Worm (Caenorhabditis elegans) whole organism, L4 larva: ENCODE measurements around the gene W03B1.9.

Source experiments
- D1046.2 ChIP-seq: fragments of 200-800 bp; sonication (Bioruptor generic); IDR thresholded peaks from 2 replicates; pipeline ENCODE4 v1.3.6; 2022; ENCODE audit warnings: missing genetic modification characterization, missing compliant biosample characterization
- F37D6.2 ChIP-seq: sonication (generic microtip); optimal IDR thresholded peaks from 2 replicates; lab custom pipeline; 2016; ENCODE audit warnings: mild to moderate bottlenecking, missing genetic modification characterization, missing compliant biosample characterization
- F44E2.7 ChIP-seq: fragments of 200-800 bp; sonication (Bioruptor generic); IDR thresholded peaks from 2 replicates; pipeline ENCODE4 v2.1.2; 2022; ENCODE audit warnings: missing genetic modification characterization, missing compliant biosample characterization
- F49E8.2 ChIP-seq: sonication (generic microtip); optimal IDR thresholded peaks from 2 replicates; lab custom pipeline; 2016; ENCODE audit warnings: missing compliant biosample characterization, mild to moderate bottlenecking, missing genetic modification characterization, borderline replicate concordance
- ZK546.5 ChIP-seq, 2 experiments: sonication (generic microtip); optimal IDR thresholded peaks; 2 replicates each; lab custom pipeline; 2017; ENCODE audit warnings: missing biosample characterization in 2 of 2, missing genetic modification characterization in 2 of 2
- aha-1 ChIP-seq: fragments of 150-350 bp; peaks from one replicate; lab custom pipeline; 2014; ENCODE audit warnings: missing biosample characterization, missing genetic modification characterization
- ceh-20 ChIP-seq: fragments of 200-800 bp; sonication (Bioruptor generic); IDR thresholded peaks from 2 replicates; pipeline ENCODE4 v1.3.6; 2022; ENCODE audit warnings: missing genetic modification reagents, missing genetic modification characterization, missing compliant biosample characterization
- cey-2 ChIP-seq: sonication (generic microtip); optimal IDR thresholded peaks from 3 replicates; lab custom pipeline; 2017; ENCODE audit warnings: missing genetic modification characterization, mild to moderate bottlenecking, missing compliant biosample characterization, antibody characterized with exemption, borderline replicate concordance; ENCODE audit not compliant: insufficient read depth
- daf-16 ChIP-seq, 3 experiments: sonication (generic microtip); optimal IDR thresholded peaks; 2 replicates each; lab custom pipeline; 2016 to 2017; ENCODE audit warnings: missing genetic modification characterization in 3 of 3, missing genetic modification reagents in 3 of 3, mild to moderate bottlenecking in 2 of 3, missing compliant biosample characterization in 2 of 3, missing biosample characterization in 1 of 3, moderate library complexity in 1 of 3
- dmd-6 ChIP-seq: fragments of 200-800 bp; sonication (Bioruptor generic); IDR thresholded peaks from 2 replicates; pipeline ENCODE4 v1.3.6; 2022; ENCODE audit warnings: missing genetic modification reagents, missing genetic modification characterization, missing compliant biosample characterization
- duxl-1 ChIP-seq: sonication (generic microtip); optimal IDR thresholded peaks from 2 replicates; lab custom pipeline; 2016; ENCODE audit warnings: mild to moderate bottlenecking, missing genetic modification characterization, moderate library complexity, missing compliant biosample characterization; ENCODE audit not compliant: poor library complexity
- dve-1 ChIP-seq: sonication (generic microtip); optimal IDR thresholded peaks from 2 replicates; lab custom pipeline; 2017; ENCODE audit warnings: antibody characterized with exemption, mild to moderate bottlenecking, missing genetic modification characterization, missing compliant biosample characterization; ENCODE audit not compliant: insufficient read depth
- gei-8 ChIP-seq: fragments of 200-800 bp; sonication (Bioruptor generic); optimal IDR thresholded peaks from 2 replicates; lab custom pipeline; 2018; ENCODE audit warnings: mild to moderate bottlenecking, missing genetic modification characterization, missing compliant biosample characterization
- hlh-11 ChIP-seq: fragments of 200-800 bp; sonication (Bioruptor generic); optimal IDR thresholded peaks from 2 replicates; lab custom pipeline; 2018; ENCODE audit warnings: mild to moderate bottlenecking, missing genetic modification characterization, missing compliant biosample characterization
- hlh-30 ChIP-seq: sonication (generic microtip); optimal IDR thresholded peaks from 2 replicates; lab custom pipeline; 2017; ENCODE audit warnings: antibody characterized with exemption, mild to moderate bottlenecking, missing genetic modification characterization, missing compliant biosample characterization; ENCODE audit not compliant: insufficient read depth
- hmg-1.1 ChIP-seq: fragments of 200-800 bp; sonication (Bioruptor generic); IDR thresholded peaks from 2 replicates; pipeline ENCODE4 v1.3.6; 2022; ENCODE audit warnings: missing genetic modification reagents, missing genetic modification characterization, missing compliant biosample characterization
- lin-15B ChIP-seq: fragments of 150-350 bp; sonication (generic microtip); optimal IDR thresholded peaks from 3 replicates; lab custom pipeline; 2014; ENCODE audit warnings: missing biosample characterization, missing genetic modification characterization
- lin-38 ChIP-seq: fragments of 200-800 bp; sonication (Bioruptor generic); IDR thresholded peaks from 2 replicates; pipeline ENCODE4 v1.3.6; 2022; ENCODE audit warnings: missing genetic modification reagents, missing genetic modification characterization, missing compliant biosample characterization
- lsy-2 ChIP-seq, 2 experiments: fragments of 150-350 bp in 1 of 2; sonication (generic microtip) in 1 of 2; optimal IDR thresholded peaks; 2 replicates each; lab custom pipeline; 2014 to 2017; ENCODE audit warnings: missing biosample characterization in 2 of 2, missing genetic modification characterization in 2 of 2
- mdl-1 ChIP-seq, 2 experiments: fragments of 150-350 bp in 1 of 2; sonication (generic microtip) in 1 of 2; optimal IDR thresholded peaks; 2 replicates each; lab custom pipeline; 2014 to 2017; ENCODE audit warnings: missing biosample characterization in 2 of 2, missing genetic modification characterization in 2 of 2
- mep-1 ChIP-seq: fragments of 150-350 bp; sonication (generic microtip); optimal IDR thresholded peaks from 3 replicates; lab custom pipeline; 2014; ENCODE audit warnings: missing biosample characterization, missing genetic modification characterization
- mes-2 ChIP-seq: sonication (generic microtip); optimal IDR thresholded peaks from 2 replicates; lab custom pipeline; 2016; ENCODE audit warnings: missing genotype, mild to moderate bottlenecking, missing genetic modification characterization, missing compliant biosample characterization; ENCODE audit not compliant: poor library complexity, severe bottlenecking
- mxl-3 ChIP-seq: fragments of 200-800 bp; sonication (Bioruptor generic); optimal IDR thresholded peaks from 2 replicates; lab custom pipeline; 2018; ENCODE audit warnings: mild to moderate bottlenecking, missing genetic modification characterization, missing compliant biosample characterization
- nhr-102 ChIP-seq: sonication (generic microtip); optimal IDR thresholded peaks from 2 replicates; lab custom pipeline; 2016; ENCODE audit warnings: mild to moderate bottlenecking, missing genetic modification characterization, moderate library complexity, missing compliant biosample characterization
- nhr-111 ChIP-seq: fragments of 200-800 bp; sonication (Bioruptor generic); optimal IDR thresholded peaks from 2 replicates; lab custom pipeline; 2018; ENCODE audit warnings: mild to moderate bottlenecking, missing genetic modification characterization, missing compliant biosample characterization
- nhr-25 ChIP-seq: sonication (generic microtip); optimal IDR thresholded peaks from 2 replicates; lab custom pipeline; 2017; ENCODE audit warnings: missing genetic modification characterization, mild to moderate bottlenecking, missing compliant biosample characterization, antibody characterized with exemption, moderate library complexity, borderline replicate concordance; ENCODE audit not compliant: insufficient read depth
- nhr-28 ChIP-seq: fragments of 150-350 bp; optimal IDR thresholded peaks from 2 replicates; lab custom pipeline; 2014; ENCODE audit warnings: missing biosample characterization, missing genetic modification characterization
- nhr-48 ChIP-seq: sonication (generic microtip); optimal IDR thresholded peaks from 2 replicates; lab custom pipeline; 2016; ENCODE audit warnings: mild to moderate bottlenecking, missing genetic modification characterization, missing compliant biosample characterization
- nhr-77 ChIP-seq: fragments of 150-350 bp; optimal IDR thresholded peaks from 2 replicates; lab custom pipeline; 2014; ENCODE audit warnings: missing biosample characterization, missing genetic modification characterization
- pha-4 ChIP-seq, 2 experiments: fragments of 150-350 bp in 1 of 2; fragments of 200-800 bp in 1 of 2; sonication (Bioruptor generic) in 1 of 2; IDR thresholded peaks in 1 of 2; optimal IDR thresholded peaks in 1 of 2; 2 replicates each; pipeline versions ENCODE4 v1.3.6 to Lab custom; 2014 to 2022; ENCODE audit warnings: missing genetic modification characterization in 2 of 2, missing genetic modification reagents in 2 of 2, missing biosample characterization in 1 of 2, missing compliant biosample characterization in 1 of 2
- php-3 ChIP-seq: fragments of 200-800 bp; sonication (Bioruptor generic); IDR thresholded peaks from 2 replicates; pipeline ENCODE4 v1.3.6; 2022; ENCODE audit warnings: missing genetic modification reagents, missing genetic modification characterization, missing compliant biosample characterization
- sdz-12 ChIP-seq: fragments of 200-800 bp; sonication (Bioruptor generic); optimal IDR thresholded peaks from 2 replicates; lab custom pipeline; 2018; ENCODE audit warnings: mild to moderate bottlenecking, missing genetic modification characterization, missing compliant biosample characterization
- set-16 ChIP-seq: fragments of 200-800 bp; sonication (Bioruptor generic); IDR thresholded peaks from 2 replicates; pipeline ENCODE4 v1.3.6; 2022; ENCODE audit warnings: missing genetic modification reagents, missing genetic modification characterization, missing compliant biosample characterization
- skn-1 ChIP-seq: fragments of 150-350 bp; optimal IDR thresholded peaks from 2 replicates; lab custom pipeline; 2014; ENCODE audit warnings: missing biosample characterization, missing genetic modification characterization
- snpc-4 ChIP-seq: fragments of 150-350 bp; optimal IDR thresholded peaks from 2 replicates; lab custom pipeline; 2014; ENCODE audit warnings: missing biosample characterization, missing genetic modification characterization
- spr-1 ChIP-seq: sonication (generic microtip); optimal IDR thresholded peaks from 2 replicates; lab custom pipeline; 2016; ENCODE audit warnings: mild to moderate bottlenecking, missing genetic modification characterization, missing compliant biosample characterization
- spr-3 ChIP-seq: fragments of 200-800 bp; sonication (Bioruptor generic); optimal IDR thresholded peaks from 2 replicates; lab custom pipeline; 2018; ENCODE audit warnings: mild to moderate bottlenecking, missing genetic modification characterization, missing compliant biosample characterization
- tra-1 ChIP-seq: fragments of 200-800 bp; sonication (Bioruptor generic); IDR thresholded peaks from 2 replicates; pipeline ENCODE4 v1.3.6; 2022; ENCODE audit warnings: missing genetic modification reagents, missing genetic modification characterization, missing compliant biosample characterization
- unc-39 ChIP-seq: sonication (generic microtip); optimal IDR thresholded peaks from 2 replicates; lab custom pipeline; 2017; ENCODE audit warnings: missing biosample characterization, missing genetic modification characterization
- unc-62 ChIP-seq, 3 experiments: fragments of 150-350 bp in 1 of 3; sonication (generic microtip); optimal IDR thresholded peaks in 2 of 3; peaks in 1 of 3; 1 replicate in 1 of 3; 2 replicates in 2 of 3; lab custom pipeline; 2014 to 2017; ENCODE audit warnings: missing biosample characterization in 3 of 3, missing genetic modification characterization in 3 of 3, missing genetic modification reagents in 3 of 3, missing genotype in 1 of 3
- vab-7 ChIP-seq: fragments of 200-800 bp; sonication (Bioruptor generic); IDR thresholded peaks from 2 replicates; pipeline ENCODE4 v1.3.6; 2022; ENCODE audit warnings: missing genetic modification reagents, missing genetic modification characterization, missing compliant biosample characterization
- ztf-7 ChIP-seq: fragments of 150-350 bp; optimal IDR thresholded peaks from 2 replicates; lab custom pipeline; 2014; ENCODE audit warnings: missing biosample characterization, missing genetic modification characterization

Gene W03B1.9

DNA sequence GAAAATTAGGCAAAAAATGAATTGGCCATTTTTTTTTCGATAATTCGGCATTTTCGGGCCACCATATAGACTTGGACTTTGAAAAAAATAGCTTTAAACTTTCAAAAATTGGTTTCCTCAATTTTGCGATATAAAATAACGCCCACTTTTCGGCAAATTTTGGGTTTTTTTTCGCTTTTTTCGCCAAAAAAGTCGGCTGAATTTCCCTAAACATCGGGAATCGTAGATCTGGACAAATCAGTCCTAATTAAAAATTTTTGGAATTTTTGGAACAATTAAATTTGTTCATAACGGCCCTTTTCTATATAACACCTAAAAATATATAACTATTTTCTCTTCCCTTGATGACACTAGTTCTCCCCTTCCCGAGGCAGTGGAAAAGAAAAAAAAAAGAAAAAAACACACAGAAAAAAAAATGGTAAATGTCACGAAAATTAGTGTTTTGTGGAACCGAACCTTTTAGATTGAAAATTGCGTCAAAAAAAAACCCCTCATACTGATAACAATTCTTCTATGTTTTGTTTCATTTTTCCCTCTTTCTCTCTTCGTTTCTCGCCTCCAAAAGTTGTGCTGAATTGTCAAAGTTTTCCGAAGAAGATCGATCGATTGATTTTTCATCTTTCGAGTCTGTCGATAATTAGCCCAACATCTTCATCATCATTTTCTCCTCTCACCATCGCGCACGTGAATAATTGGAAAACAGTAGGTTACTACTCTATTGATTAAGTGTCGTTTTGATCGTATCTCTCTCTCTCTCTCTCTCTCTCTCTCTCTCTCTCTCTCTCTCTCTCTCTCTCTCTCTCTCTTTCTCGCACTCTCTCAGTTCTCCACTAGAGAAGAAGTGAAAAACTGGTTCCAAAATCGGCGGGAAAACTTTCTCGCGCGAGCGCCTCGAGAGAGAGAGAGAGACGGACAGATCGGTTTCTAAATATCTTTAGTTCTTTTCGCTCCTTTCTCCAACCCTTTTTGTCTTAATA, 43.9 kb upstream of the W03B1.9 start, which contains the start of gene Y24D9A.6 (continued):
- peak; percentile 13; the same call in 1 of the 2 replicates for TF ChIP-seq hmg-1.1 (GFP tag; lab: Robert Waterston, UW)
- peak; percentile 36 for TF ChIP-seq mes-2
- peak; percentile 77 for TF ChIP-seq hlh-30 (tag; lab: Kevin White, UChicago)
- TF ChIP-seq gei-8 (GFP tag; lab: Kevin White, UChicago), result no peak
- no peak for TF ChIP-seq lin-15B (tag; lab: Kevin White, UChicago)
- peak; percentile 91 for TF ChIP-seq nhr-25 (tag; lab: Kevin White, UChicago)
- peak; percentile 58 for TF ChIP-seq mep-1 (tag; lab: Kevin White, UChicago)
- no peak for TF ChIP-seq php-3
- TF ChIP-seq unc-62 (GFP tag; optimal IDR thresholded peaks at IDR 0.05 in 1 of 2; lab: Kevin White, UChicago), result peak in 1 of 2 experiments; percentile 99
- no peak for TF ChIP-seq unc-62 (tag; optimal IDR thresholded peaks at IDR 0.05; lab: Kevin White, UChicago)
- no peak for TF ChIP-seq F44E2.7
- peak; percentile 15 for TF ChIP-seq nhr-102 (tag; lab: Kevin White, UChicago)
- peak; percentile 11 for TF ChIP-seq nhr-48 (tag; lab: Kevin White, UChicago)
- TF ChIP-seq pha-4 (GFP tag; IDR thresholded peaks at IDR 0.05; lab: Robert Waterston, UW), result peak; percentile 28; the same call in 1 of the 2 replicates
- TF ChIP-seq pha-4 (tag; optimal IDR thresholded peaks at IDR 0.05; lab: Kevin White, UChicago), result no peak
- peak; percentile 35; the same call in 1 of the 2 replicates for TF ChIP-seq tra-1 (GFP tag; lab: Robert Waterston, UW)
- no peak for TF ChIP-seq nhr-111 (GFP tag; lab: Kevin White, UChicago)
- TF ChIP-seq nhr-28, result peak; percentile 69
- no peak for TF ChIP-seq D1046.2 (GFP tag; lab: Robert Waterston, UW)
- peak; percentile 79 for TF ChIP-seq aha-1 (tag; lab: Kevin White, UChicago)
- peak; percentile 13; the same call in 1 of the 2 replicates for TF ChIP-seq lin-38
- TF ChIP-seq ceh-20 (GFP tag; lab: Robert Waterston, UW), result peak; percentile 69; the same call in 1 of the 2 replicates
- TF ChIP-seq ZK546.5 (tag; optimal IDR thresholded peaks at IDR 0.05; lab: Kevin White, UChicago), result no peak
- TF ChIP-seq dmd-6 (GFP tag; lab: Robert Waterston, UW), result peak; percentile 62
- peak; percentile 88 for TF ChIP-seq hlh-11 (tag; lab: Kevin White, UChicago)
- TF ChIP-seq mdl-1 (tag; optimal IDR thresholded peaks at IDR 0.05; lab: Kevin White, UChicago), result peak; percentile 19 to 81
- peak; percentile 64 for TF ChIP-seq dve-1 (tag; lab: Kevin White, UChicago)
- TF ChIP-seq ztf-7 (tag; lab: Kevin White, UChicago), result no peak
- no peak for TF ChIP-seq F49E8.2 (tag; lab: Kevin White, UChicago)

ce11 chrIV:4399418-4400136, 42.8 kb upstream of the W03B1.9 start:
- no peak for TF ChIP-seq sdz-12 (GFP tag; lab: Kevin White, UChicago)
- no peak for TF ChIP-seq ZK546.5 (tag; optimal IDR thresholded peaks at IDR 0.05; lab: Kevin White, UChicago)
- no peak for TF ChIP-seq duxl-1 (tag; lab: Kevin White, UChicago)
- no peak for TF ChIP-seq nhr-48 (tag; lab: Kevin White, UChicago)
- no peak for TF ChIP-seq F37D6.2 (tag; lab: Kevin White, UChicago)
- TF ChIP-seq vab-7 (GFP tag; lab: Robert Waterston, UW), result no peak
- TF ChIP-seq unc-39, result no peak
- TF ChIP-seq skn-1 (tag; lab: Kevin White, UChicago), result no peak
- no peak for TF ChIP-seq hlh-30 (tag; lab: Kevin White, UChicago)
- TF ChIP-seq F44E2.7, result 0 out of 2 replicates have a peak, but pooled peaks have one; percentile 36
- TF ChIP-seq lin-38, result peak; percentile 18
- peak; percentile 95 for TF ChIP-seq set-16 (GFP tag; lab: Robert Waterston, UW)
- no peak for TF ChIP-seq spr-1 (tag; lab: Kevin White, UChicago)
- TF ChIP-seq snpc-4, result no peak
- TF ChIP-seq cey-2, result no peak
- TF ChIP-seq mxl-3 (GFP tag; lab: Kevin White, UChicago), result peak; percentile 29
- TF ChIP-seq dmd-6 (GFP tag; lab: Robert Waterston, UW), result no peak
- TF ChIP-seq nhr-77 (tag; lab: Kevin White, UChicago), result no peak
- TF ChIP-seq lsy-2 (tag; optimal IDR thresholded peaks at IDR 0.05; lab: Kevin White, UChicago), result no peak
- TF ChIP-seq daf-16 (GFP tag; optimal IDR thresholded peaks at IDR 0.05; lab: Kevin White, UChicago), result no peak
- TF ChIP-seq daf-16 (tag; optimal IDR thresholded peaks at IDR 0.05; lab: Kevin White, UChicago), result peak; percentile 3
- TF ChIP-seq F49E8.2 (tag; lab: Kevin White, UChicago), result no peak
- TF ChIP-seq spr-3 (GFP tag; lab: Kevin White, UChicago), result no peak
